Worm (Caenorhabditis elegans) whole organism, L4 larva: ENCODE measurements around the gene ttr-28.

Experiments
- dpl-1 ChIP-seq: fragments of 150-350 bp; optimal IDR thresholded peaks from 2 replicates; lab custom pipeline; 2014; ENCODE audit warnings: missing biosample characterization, missing genetic modification reagents, missing genetic modification characterization
- dve-1 ChIP-seq: sonication (generic microtip); optimal IDR thresholded peaks from 2 replicates; lab custom pipeline; 2017; ENCODE audit warnings: antibody characterized with exemption, mild to moderate bottlenecking, missing genetic modification characterization, missing compliant biosample characterization; ENCODE audit not compliant: insufficient read depth
- fkh-10 ChIP-seq: fragments of 150-350 bp; optimal IDR thresholded peaks from 2 replicates; lab custom pipeline; 2014; ENCODE audit warnings: missing biosample characterization, missing genetic modification reagents, missing genetic modification characterization
- lin-38 ChIP-seq: fragments of 200-800 bp; sonication (Bioruptor generic); IDR thresholded peaks from 2 replicates; pipeline ENCODE4 v1.3.6; 2022; ENCODE audit warnings: missing genetic modification reagents, missing genetic modification characterization, missing compliant biosample characterization
- lir-3 ChIP-seq: sonication (generic microtip); optimal IDR thresholded peaks from 2 replicates; lab custom pipeline; 2016; ENCODE audit warnings: mild to moderate bottlenecking, missing genetic modification characterization, missing compliant biosample characterization
- lsy-2 ChIP-seq, 2 experiments: fragments of 150-350 bp in 1 of 2; sonication (generic microtip) in 1 of 2; optimal IDR thresholded peaks; 2 replicates each; lab custom pipeline; 2014 to 2017; ENCODE audit warnings: missing biosample characterization in 2 of 2, missing genetic modification characterization in 2 of 2
- mep-1 ChIP-seq: fragments of 150-350 bp; sonication (generic microtip); optimal IDR thresholded peaks from 3 replicates; lab custom pipeline; 2014; ENCODE audit warnings: missing biosample characterization, missing genetic modification characterization
- nhr-10 ChIP-seq: fragments of 150-350 bp; optimal IDR thresholded peaks from 2 replicates; lab custom pipeline; 2014; ENCODE audit warnings: missing biosample characterization, missing genetic modification characterization
- spr-3 ChIP-seq: fragments of 200-800 bp; sonication (Bioruptor generic); optimal IDR thresholded peaks from 2 replicates; lab custom pipeline; 2018; ENCODE audit warnings: mild to moderate bottlenecking, missing genetic modification characterization, missing compliant biosample characterization
- unc-39 ChIP-seq: sonication (generic microtip); optimal IDR thresholded peaks from 2 replicates; lab custom pipeline; 2017; ENCODE audit warnings: missing biosample characterization, missing genetic modification characterization
- zip-11 ChIP-seq: fragments of 200-800 bp; sonication (Bioruptor generic); IDR thresholded peaks from 2 replicates; pipeline ENCODE4 v1.3.6; 2022; ENCODE audit warnings: missing genetic modification characterization, missing compliant biosample characterization
- ztf-7 ChIP-seq: fragments of 150-350 bp; optimal IDR thresholded peaks from 2 replicates; lab custom pipeline; 2014; ENCODE audit warnings: missing biosample characterization, missing genetic modification characterization

- TF ChIP-seq dpl-1 (no peak), spr-3 (GFP tag; lab: Kevin White, UChicago) (no peak), dve-1 (tag; lab: Kevin White, UChicago) (no peak), lsy-2 (tag; optimal IDR thresholded peaks at IDR 0.05; lab: Kevin White, UChicago) (no peak), fkh-10 (GFP tag; lab: Kevin White, UChicago) (no peak), lin-38 (GFP tag; lab: Robert Waterston, UW) (no peak), lir-3 (tag; lab: Kevin White, UChicago) (no peak), nhr-10 (no peak), unc-39 (tag; lab: Kevin White, UChicago) (no peak), mep-1 (no peak), zip-11 (GFP tag; lab: Robert Waterston, UW) (no peak), ztf-7 (tag; lab: Kevin White, UChicago) (no peak)
Measured at ce11 chrV:12885860-12886259, 19.1 kb downstream of the ttr-28 start, which contains the start of gene glb-24.
